Fruit fly (Drosophila melanogaster): ENCODE data around the gene CG13407.

The CG13407 gene

dm6 chr3R:22121220-22121619, 18.0 kb downstream of the CG13407 start:
- no peak for TF ChIP-seq CG17801 (GFP tag; optimal IDR thresholded peaks at IDR 0.05; ENCODE audit: partially characterized antibody)

dm6 chr3R:22123347-22123746, 20.1 kb downstream of the CG13407 start:
- TF ChIP-seq CG17801 (GFP tag; optimal IDR thresholded peaks at IDR 0.05; ENCODE audit: partially characterized antibody): no peak

dm6 chr3R:22124863-22125262, 21.6 kb downstream of the CG13407 start:
- no peak for TF ChIP-seq CG17801 (GFP tag; optimal IDR thresholded peaks at IDR 0.05; ENCODE audit: partially characterized antibody)

dm6 chr3R:22133337-22134014, 30.3 kb downstream of the CG13407 start, which contains the start of gene SKIP:
TSS of gene SKIP (plus strand) at chr3R:22133830.
- no peak for TF ChIP-seq CG17801 (GFP tag; optimal IDR thresholded peaks at IDR 0.05; ENCODE audit: partially characterized antibody)

dm6 chr3R:22134462-22134861, 31.2 kb downstream of the CG13407 start:
- TF ChIP-seq CG17801 (GFP tag; optimal IDR thresholded peaks at IDR 0.05; ENCODE audit: partially characterized antibody): no peak

dm6 chr3R:22135503-22135902, 32.3 kb downstream of the CG13407 start:
- TF ChIP-seq CG17801 (GFP tag; optimal IDR thresholded peaks at IDR 0.05; ENCODE audit: partially characterized antibody): no peak

- no peak for TF ChIP-seq CG17801 (GFP tag; optimal IDR thresholded peaks at IDR 0.05; ENCODE audit: partially characterized antibody)
Observed at dm6 chr3R:22136967-22137516, 33.8 kb downstream of the CG13407 start.

dm6 chr3R:22139113-22139512, 35.9 kb downstream of the CG13407 start:
- no peak for TF ChIP-seq CG17801 (GFP tag; optimal IDR thresholded peaks at IDR 0.05; ENCODE audit: partially characterized antibody)

- TF ChIP-seq CG17801 (GFP tag; optimal IDR thresholded peaks at IDR 0.05; ENCODE audit: partially characterized antibody): peak; percentile 14
Observed at dm6 chr3R:22139916-22140455, 36.8 kb downstream of the CG13407 start.

dm6 chr3R:22141332-22141731, 38.1 kb downstream of the CG13407 start:
- TF ChIP-seq CG17801 (GFP tag; optimal IDR thresholded peaks at IDR 0.05; ENCODE audit: partially characterized antibody): no peak

- no peak for TF ChIP-seq CG17801 (GFP tag; optimal IDR thresholded peaks at IDR 0.05; ENCODE audit: partially characterized antibody)
Observed at dm6 chr3R:22142495-22142894, 39.3 kb downstream of the CG13407 start.

dm6 chr3R:22145425-22146411, 42.5 kb downstream of the CG13407 start:
- no peak for TF ChIP-seq CG17801 (GFP tag; optimal IDR thresholded peaks at IDR 0.05; ENCODE audit: partially characterized antibody)

dm6 chr3R:22146549-22146948, 43.3 kb downstream of the CG13407 start:
- no peak for TF ChIP-seq CG17801 (GFP tag; optimal IDR thresholded peaks at IDR 0.05; ENCODE audit: partially characterized antibody)

dm6 chr3R:22147426-22147825, 44.2 kb downstream of the CG13407 start:
- TF ChIP-seq CG17801 (GFP tag; optimal IDR thresholded peaks at IDR 0.05; ENCODE audit: partially characterized antibody): no peak

dm6 chr3R:22148274-22148673, 45.1 kb downstream of the CG13407 start:
- TF ChIP-seq CG17801 (GFP tag; optimal IDR thresholded peaks at IDR 0.05; ENCODE audit: partially characterized antibody): no peak
